Worm (Caenorhabditis elegans) whole organism, L1 larva: ENCODE results near the gene C14B9.3.

Source experiments
- hlh-17 ChIP-seq: fragments of 200-800 bp; sonication (Bioruptor generic); optimal IDR thresholded peaks from 2 replicates; lab custom pipeline; 2018; ENCODE audit warnings: missing genetic modification characterization, mild to moderate bottlenecking, missing compliant biosample characterization, moderate library complexity, borderline replicate concordance
- skn-1 ChIP-seq: fragments of 150-350 bp; optimal IDR thresholded peaks from 2 replicates; lab custom pipeline; 2014; ENCODE audit warnings: missing biosample characterization, missing genetic modification characterization

DNA sequence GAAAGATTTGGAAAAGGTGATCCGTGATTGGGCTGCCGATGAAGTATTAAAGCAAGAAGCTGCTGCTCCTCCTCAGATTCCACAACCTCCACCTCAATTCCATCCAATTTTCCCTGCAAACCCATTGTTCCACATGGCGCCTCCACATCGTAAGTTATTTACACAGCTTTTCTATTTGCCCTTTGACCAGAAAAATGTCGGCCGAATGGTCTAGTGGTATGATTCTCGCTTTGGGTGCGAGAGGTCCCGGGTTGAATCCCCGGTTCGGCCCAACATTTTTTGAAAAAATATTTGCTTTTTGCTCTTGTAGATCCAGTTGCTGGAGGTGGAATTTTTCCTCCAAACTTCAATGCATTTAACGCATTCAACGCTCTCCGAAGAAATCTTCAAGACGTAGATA, 39.4 kb upstream of the C14B9.3 start:
- TF ChIP-seq skn-1 (no peak), hlh-17 (no peak)
